Fruit fly (Drosophila melanogaster) whole organism, embryonic: ENCODE data around the gene CG45079.
A peak's percentile ranks its signal among the peaks of the same experiment; 100 is the strongest.

Source experiments
- ATbp ChIP-seq: fragments of 200-800 bp; sonication (Bioruptor generic); optimal IDR thresholded peaks from 2 replicates; lab custom pipeline; 2017; ENCODE audit warnings: missing biosample characterization, mild to moderate bottlenecking, missing genetic modification characterization, missing genetic modification reagents
- Abd-B ChIP-seq: fragments of 200-800 bp; sonication (Bioruptor generic); optimal IDR thresholded peaks from 2 replicates; lab custom pipeline; 2018; ENCODE audit warnings: missing biosample characterization, mild to moderate bottlenecking, missing genetic modification characterization, moderate library complexity
- Atf3 ChIP-seq: fragments of 200-800 bp; sonication (Bioruptor generic); optimal IDR thresholded peaks from 3 replicates; lab custom pipeline; 2016; ENCODE audit warnings: missing biosample characterization, missing genetic modification characterization
- Bdp1 ChIP-seq: fragments of 200-800 bp; sonication (Bioruptor generic); optimal IDR thresholded peaks from 3 replicates; lab custom pipeline; 2016; ENCODE audit warnings: missing biosample characterization, missing genetic modification characterization
- CG1024 ChIP-seq: fragments of 200-800 bp; sonication (Bioruptor generic); IDR thresholded peaks from 2 replicates; pipeline ENCODE4 v1.3.6; 2022; ENCODE audit warnings: missing biosample characterization, missing genetic modification characterization
- CG10979 ChIP-seq: fragments of 200-800 bp; sonication (Bioruptor generic); optimal IDR thresholded peaks from 2 replicates; lab custom pipeline; 2018; ENCODE audit warnings: missing biosample characterization, mild to moderate bottlenecking, missing genetic modification characterization, moderate library complexity
- CG12219 ChIP-seq: fragments of 200-800 bp; sonication (Bioruptor generic); optimal IDR thresholded peaks from 3 replicates; lab custom pipeline; 2018; ENCODE audit warnings: missing biosample characterization, mild to moderate bottlenecking, missing genetic modification characterization
- CG12942 ChIP-seq: fragments of 200-800 bp; sonication (Bioruptor generic); optimal IDR thresholded peaks from 3 replicates; lab custom pipeline; 2016; ENCODE audit warnings: missing biosample characterization, missing genetic modification characterization
- CG14441 ChIP-seq: fragments of 200-800 bp; sonication (Bioruptor generic); IDR thresholded peaks from 2 replicates; pipeline ENCODE4 v1.3.6; 2022; ENCODE audit warnings: missing biosample characterization, missing genetic modification characterization
- CG16863 ChIP-seq: fragments of 200-800 bp; sonication (Bioruptor generic); optimal IDR thresholded peaks from 3 replicates; lab custom pipeline; 2016; ENCODE audit warnings: missing biosample characterization, missing genetic modification characterization
- CG17359 ChIP-seq: fragments of 200-800 bp; sonication (Bioruptor generic); optimal IDR thresholded peaks from 3 replicates; lab custom pipeline; 2018; ENCODE audit warnings: missing biosample characterization, mild to moderate bottlenecking, missing genetic modification characterization, moderate library complexity
- CG17361 ChIP-seq: fragments of 200-800 bp; sonication (Bioruptor generic); IDR thresholded peaks from 3 replicates; pipeline ENCODE4 v1.3.6; 2022; ENCODE audit warnings: missing biosample characterization, missing genetic modification characterization
- CG18262 ChIP-seq: fragments of 200-800 bp; optimal IDR thresholded peaks from 3 replicates; lab custom pipeline; 2019; ENCODE audit warnings: missing biosample characterization, mild to moderate bottlenecking, missing genetic modification characterization, moderate library complexity
- CG2712 ChIP-seq: fragments of 200-800 bp; optimal IDR thresholded peaks from 3 replicates; lab custom pipeline; 2019; ENCODE audit warnings: missing biosample characterization, mild to moderate bottlenecking, missing genetic modification characterization, moderate library complexity
- CG3995 ChIP-seq: fragments of 200-800 bp; sonication (Bioruptor generic); optimal IDR thresholded peaks from 3 replicates; lab custom pipeline; 2016; ENCODE audit warnings: missing biosample characterization, missing genetic modification characterization
- CG42726 ChIP-seq: fragments of 200-800 bp; sonication (Bioruptor generic); IDR thresholded peaks from 2 replicates; pipeline ENCODE4 v1.3.6; 2022; ENCODE audit warnings: missing biosample characterization, missing genetic modification characterization; ENCODE audit not compliant: partially characterized antibody
- CG5953 ChIP-seq: fragments of 200-800 bp; sonication (Bioruptor generic); IDR thresholded peaks from 2 replicates; pipeline ENCODE4 v1.3.6; 2022; ENCODE audit warnings: missing biosample characterization, missing genetic modification characterization
- CG6654 ChIP-seq: fragments of 200-800 bp; sonication (Bioruptor generic); optimal IDR thresholded peaks from 2 replicates; lab custom pipeline; 2017; ENCODE audit warnings: missing biosample characterization, mild to moderate bottlenecking, missing genetic modification characterization
- CG6689 ChIP-seq: fragments of 200-800 bp; sonication (Bioruptor generic); IDR thresholded peaks from 2 replicates; pipeline ENCODE4 v1.3.6; 2022; ENCODE audit warnings: missing biosample characterization, missing genetic modification characterization
- CG6813 ChIP-seq: fragments of 200-800 bp; sonication (Bioruptor generic); optimal IDR thresholded peaks from 2 replicates; lab custom pipeline; 2017; ENCODE audit warnings: missing biosample characterization, missing genetic modification characterization, mild to moderate bottlenecking, moderate library complexity, missing genetic modification reagents
- CG7372 ChIP-seq: fragments of 200-800 bp; sonication (Bioruptor generic); IDR thresholded peaks from 2 replicates; pipeline ENCODE4 v1.3.6; 2022; ENCODE audit warnings: missing biosample characterization, missing genetic modification characterization
- CG7786 ChIP-seq: fragments of 200-800 bp; sonication (Bioruptor generic); optimal IDR thresholded peaks from 2 replicates; lab custom pipeline; 2016; ENCODE audit warnings: missing biosample characterization, missing genetic modification characterization
- CG7987 ChIP-seq: fragments of 200-800 bp; sonication (Bioruptor generic); optimal IDR thresholded peaks from 2 replicates; lab custom pipeline; 2018; ENCODE audit warnings: missing biosample characterization, mild to moderate bottlenecking, missing genetic modification characterization, moderate library complexity
- CG8765 ChIP-seq: fragments of 200-800 bp; sonication (Bioruptor generic); IDR thresholded peaks from 2 replicates; pipeline ENCODE4 v1.3.6; 2022; ENCODE audit warnings: missing biosample characterization, missing genetic modification characterization
- CG9817 ChIP-seq: fragments of 200-800 bp; sonication (Bioruptor generic); optimal IDR thresholded peaks from 2 replicates; lab custom pipeline; 2018; ENCODE audit warnings: missing biosample characterization, mild to moderate bottlenecking, missing genetic modification characterization, moderate library complexity
- D ChIP-seq, 2 experiments: fragments of 200-800 bp in 1 of 2; fragments of >200 bp in 1 of 2; sonication (Bioruptor generic) in 1 of 2; optimal IDR thresholded peaks; 2 replicates in 1 of 2; 3 replicates in 1 of 2; lab custom pipeline; 2017; ENCODE audit warnings: mild to moderate bottlenecking in 1 of 2, missing biosample characterization in 1 of 2, missing genetic modification characterization in 1 of 2, missing genetic modification reagents in 1 of 2
- Ets65A ChIP-seq: fragments of 200-800 bp; sonication (Bioruptor generic); peaks from one replicate; lab custom pipeline; 2016; ENCODE audit warnings: missing biosample characterization, missing genetic modification characterization
- HLH4C ChIP-seq: fragments of 200-800 bp; sonication (Bioruptor generic); IDR thresholded peaks from 3 replicates; pipeline ENCODE4 v1.3.6; 2022; ENCODE audit warnings: missing biosample characterization, missing genetic modification characterization; ENCODE audit not compliant: partially characterized antibody
- Hr39 ChIP-seq: fragments of >200 bp; optimal IDR thresholded peaks from 2 replicates; lab custom pipeline; 2017
- Hr51 ChIP-seq, 2 experiments: fragments of 200-800 bp; sonication (Bioruptor generic); optimal IDR thresholded peaks; 2 replicates in 1 of 2; 3 replicates in 1 of 2; lab custom pipeline; 2016 to 2018; ENCODE audit warnings: missing biosample characterization in 2 of 2, missing genetic modification characterization in 2 of 2, mild to moderate bottlenecking in 1 of 2, moderate library complexity in 1 of 2
- MBD-R2 ChIP-seq: fragments of 200-800 bp; sonication (Bioruptor generic); IDR thresholded peaks from 2 replicates; pipeline ENCODE4 v1.3.6; 2022; ENCODE audit warnings: missing biosample characterization, missing genetic modification characterization
- Myb ChIP-seq: fragments of 200-800 bp; sonication (Bioruptor generic); optimal IDR thresholded peaks from 2 replicates; lab custom pipeline; 2016; ENCODE audit warnings: missing biosample characterization, missing genetic modification characterization
- Nf-YC ChIP-seq: fragments of 200-800 bp; optimal IDR thresholded peaks from 3 replicates; lab custom pipeline; 2019; ENCODE audit warnings: missing biosample characterization, mild to moderate bottlenecking, missing genetic modification characterization, moderate library complexity
- NfI ChIP-seq: fragments of 200-800 bp; sonication (Bioruptor generic); optimal IDR thresholded peaks from 3 replicates; lab custom pipeline; 2018; ENCODE audit warnings: missing biosample characterization, mild to moderate bottlenecking, missing genetic modification characterization, moderate library complexity
- Ptx1 ChIP-seq: fragments of 200-800 bp; sonication (Bioruptor generic); IDR thresholded peaks from 2 replicates; pipeline ENCODE4 v1.3.6; 2022; ENCODE audit warnings: missing biosample characterization, missing genetic modification characterization
- Rfx ChIP-seq: fragments of 200-800 bp; sonication (Bioruptor generic); IDR thresholded peaks from 2 replicates; pipeline ENCODE4 v1.3.6; 2022; ENCODE audit warnings: missing biosample characterization, missing genetic modification characterization
- Side ChIP-seq: fragments of 200-800 bp; sonication (Bioruptor generic); optimal IDR thresholded peaks from 2 replicates; lab custom pipeline; 2016; ENCODE audit warnings: missing biosample characterization, missing genetic modification characterization
- Sin3A ChIP-seq: fragments of >200 bp; optimal IDR thresholded peaks from 2 replicates; lab custom pipeline; 2018
- ase ChIP-seq: fragments of 200-800 bp; sonication (Bioruptor generic); IDR thresholded peaks from 3 replicates; pipeline ENCODE4 v1.3.6; 2022; ENCODE audit warnings: missing biosample characterization, missing genetic modification characterization
- dpn ChIP-seq, 2 experiments: fragments of 200-800 bp; sonication (Bioruptor generic); optimal IDR thresholded peaks; 3 replicates each; lab custom pipeline; 2016; ENCODE audit warnings: missing biosample characterization in 2 of 2, missing genetic modification characterization in 2 of 2
- hb ChIP-seq: fragments of 200-800 bp; sonication (Bioruptor generic); IDR thresholded peaks from 3 replicates; pipeline ENCODE4 v1.3.6; 2022; ENCODE audit warnings: missing biosample characterization, missing genetic modification characterization; ENCODE audit not compliant: partially characterized antibody
- ken ChIP-seq: fragments of 200-800 bp; sonication (Bioruptor generic); IDR thresholded peaks from 3 replicates; pipeline ENCODE4 v1.3.6; 2022; ENCODE audit warnings: missing biosample characterization, missing genetic modification characterization
- lilli ChIP-seq: fragments of 200-800 bp; sonication (Bioruptor generic); optimal IDR thresholded peaks from 3 replicates; lab custom pipeline; 2016; ENCODE audit warnings: missing biosample characterization, missing genetic modification characterization
- p53 ChIP-seq: fragments of 200-800 bp; sonication (Bioruptor generic); optimal IDR thresholded peaks from 2 replicates; lab custom pipeline; 2016; ENCODE audit warnings: missing biosample characterization, missing genetic modification characterization
- pfk ChIP-seq: fragments of 200-800 bp; sonication (Bioruptor generic); optimal IDR thresholded peaks from 2 replicates; lab custom pipeline; 2018; ENCODE audit warnings: missing biosample characterization, mild to moderate bottlenecking, missing genetic modification characterization, moderate library complexity
- prd ChIP-seq, 3 experiments: fragments of >200 bp in 2 of 3; fragments of 200-800 bp in 1 of 3; sonication (Bioruptor generic) in 1 of 3; optimal IDR thresholded peaks in 2 of 3; IDR thresholded peaks in 1 of 3; 2 replicates in 2 of 3; 3 replicates in 1 of 3; pipeline versions ENCODE4 v1.3.6 to Lab custom; 2017 to 2022; ENCODE audit warnings: missing biosample characterization in 1 of 3, missing genetic modification characterization in 1 of 3
- pros ChIP-seq: fragments of 200-800 bp; sonication (Bioruptor generic); optimal IDR thresholded peaks from 3 replicates; lab custom pipeline; 2019; ENCODE audit warnings: missing biosample characterization, mild to moderate bottlenecking, missing genetic modification characterization, moderate library complexity
- sim ChIP-seq: fragments of 200-800 bp; sonication (Bioruptor generic); IDR thresholded peaks from 2 replicates; pipeline ENCODE4 v1.3.6; 2022; ENCODE audit warnings: missing biosample characterization, missing genetic modification characterization
- tup ChIP-seq: fragments of 200-800 bp; sonication (Bioruptor generic); optimal IDR thresholded peaks from 2 replicates; lab custom pipeline; 2016; ENCODE audit warnings: missing biosample characterization, mild to moderate bottlenecking, missing genetic modification characterization, moderate library complexity
- zen ChIP-seq: fragments of 200-800 bp; sonication (Bioruptor generic); optimal IDR thresholded peaks from 3 replicates; lab custom pipeline; 2018; ENCODE audit warnings: missing biosample characterization, mild to moderate bottlenecking, missing genetic modification characterization, moderate library complexity

The CG45079 gene

DNA sequence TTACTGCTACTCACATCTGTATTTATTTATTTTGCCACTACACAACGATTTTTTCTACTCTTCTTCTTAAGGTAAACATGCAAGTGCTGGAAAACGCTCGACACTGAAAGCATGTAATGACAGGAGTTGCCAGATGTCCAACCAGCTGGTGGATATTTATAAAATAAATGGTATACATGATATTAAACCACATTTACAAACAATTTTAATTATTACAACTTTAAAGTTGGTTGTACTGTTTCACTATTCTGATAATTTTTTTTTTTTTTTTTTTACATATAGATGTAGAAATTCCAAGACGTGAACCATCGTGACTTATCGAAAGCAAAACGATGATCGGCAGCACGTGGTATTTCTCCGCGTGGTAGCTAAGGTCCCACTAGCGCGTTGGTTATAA is 44.4 kb upstream of the CG45079 start, which contains the start of the genes Keap1 and kuk (continued):
- TF ChIP-seq prd (optimal IDR thresholded peaks at IDR 0.05; lab: Kevin White, UChicago) = no peak
- peak; percentile 51; the same call in 1 of the 3 replicates for TF ChIP-seq prd (GFP tag; IDR thresholded peaks at IDR 0.05; lab: Robert Waterston, UW)
- TF ChIP-seq Nf-YC (tag; lab: Kevin White, UChicago) = peak; percentile 28
- peak; percentile 24 for TF ChIP-seq ATbp
- TF ChIP-seq CG12219 (GFP tag; lab: Kevin White, UChicago) = no peak
- TF ChIP-seq CG14441 (GFP tag; lab: Robert Waterston, UW) = peak; percentile 57; the same call in 1 of the 2 replicates
- TF ChIP-seq Side (GFP tag; lab: Kevin White, UChicago) = no peak
- TF ChIP-seq CG7372 (GFP tag; lab: Robert Waterston, UW) = no peak
- TF ChIP-seq CG7786 (GFP tag; lab: Kevin White, UChicago) = peak; percentile 51
- no peak for TF ChIP-seq CG6689 (GFP tag; lab: Robert Waterston, UW)
- no peak; the same call in 2 of the 3 replicates for TF ChIP-seq CG17361 (GFP tag; lab: Robert Waterston, UW)
- peak; percentile 92 for TF ChIP-seq Myb (GFP tag; lab: Kevin White, UChicago)
- TF ChIP-seq zen (tag; lab: Kevin White, UChicago) = peak; percentile 34
- TF ChIP-seq Ptx1 (GFP tag; lab: Robert Waterston, UW) = peak; percentile 61
- no peak for TF ChIP-seq CG7987 (GFP tag; lab: Kevin White, UChicago)
- TF ChIP-seq Abd-B = no peak
- TF ChIP-seq CG12942 (GFP tag; lab: Kevin White, UChicago) = peak; percentile 57
- peak; percentile 23 for TF ChIP-seq CG16863 (GFP tag; lab: Kevin White, UChicago)
- peak; percentile 79 for TF ChIP-seq lilli
- peak in 1 of 2 experiments; percentile 69 for TF ChIP-seq Hr51 (GFP tag; optimal IDR thresholded peaks at IDR 0.05; lab: Kevin White, UChicago)
- no peak for TF ChIP-seq CG18262 (tag; lab: Kevin White, UChicago)
- TF ChIP-seq Hr39 (lab: Kevin White, UChicago) = no peak
- peak; percentile 99 for TF ChIP-seq CG17359 (tag; lab: Kevin White, UChicago)
- peak; percentile 62 for TF ChIP-seq CG2712 (tag; lab: Kevin White, UChicago)
- no peak for TF ChIP-seq sim (GFP tag; lab: Robert Waterston, UW)
- peak; percentile 64 for TF ChIP-seq HLH4C
- TF ChIP-seq tup (GFP tag; lab: Kevin White, UChicago) = peak; percentile 23
- TF ChIP-seq CG6654 (GFP tag; lab: Kevin White, UChicago) = no peak
- TF ChIP-seq Ets65A (GFP tag; lab: Kevin White, UChicago) = peak; percentile 96
- TF ChIP-seq NfI (GFP tag; lab: Kevin White, UChicago) = peak; percentile 71
- peak; percentile 59; the same call in 2 of the 3 replicates for TF ChIP-seq hb (GFP tag; lab: Robert Waterston, UW)
- no peak for TF ChIP-seq CG6813 (GFP tag; lab: Kevin White, UChicago)
- TF ChIP-seq pros (GFP tag; lab: Kevin White, UChicago) = no peak
- TF ChIP-seq Bdp1 (GFP tag; lab: Kevin White, UChicago) = peak; percentile 60
- peak; percentile 80 for TF ChIP-seq ken
- peak; percentile 42 for TF ChIP-seq MBD-R2 (GFP tag; lab: Robert Waterston, UW)
- TF ChIP-seq CG42726 = peak; percentile 84
- 0 out of 2 replicates have a peak, but pooled peaks have one; percentile 26 for TF ChIP-seq CG1024
- peak; percentile 48 for TF ChIP-seq Atf3 (GFP tag; lab: Kevin White, UChicago)
- TF ChIP-seq p53 (GFP tag; lab: Kevin White, UChicago) = no peak
- TF ChIP-seq CG10979 (tag; lab: Kevin White, UChicago) = no peak
- TF ChIP-seq ase (GFP tag; lab: Robert Waterston, UW) = no peak
- TF ChIP-seq CG5953 (GFP tag; lab: Robert Waterston, UW) = no peak
- TF ChIP-seq CG8765 (GFP tag; lab: Robert Waterston, UW) = peak; percentile 30; the same call in 1 of the 2 replicates
- peak; percentile 85 for TF ChIP-seq Sin3A
- TF ChIP-seq dpn (GFP tag; optimal IDR thresholded peaks at IDR 0.05; lab: Kevin White, UChicago) = peak; percentile 65 to 71
- TF ChIP-seq CG3995 = peak; percentile 44
- TF ChIP-seq CG9817 = peak; percentile 54
- peak; percentile 80 for TF ChIP-seq Rfx (GFP tag; lab: Robert Waterston, UW)
- TF ChIP-seq D (optimal IDR thresholded peaks at IDR 0.05; lab: Kevin White, UChicago) = no peak
- TF ChIP-seq D (GFP tag; optimal IDR thresholded peaks at IDR 0.05; lab: Kevin White, UChicago) = no peak
- peak; percentile 29 for TF ChIP-seq pfk (GFP tag; lab: Kevin White, UChicago)
